Fruit fly (Drosophila melanogaster) whole organism, embryonic: ENCODE results near the gene CG42591.

Source experiments
- Abd-B ChIP-seq: fragments of 200-800 bp; sonication (Bioruptor generic); optimal IDR thresholded peaks from 2 replicates; lab custom pipeline; 2018; ENCODE audit warnings: missing biosample characterization, mild to moderate bottlenecking, missing genetic modification characterization, moderate library complexity
- Atf3 ChIP-seq: fragments of 200-800 bp; sonication (Bioruptor generic); optimal IDR thresholded peaks from 3 replicates; lab custom pipeline; 2016; ENCODE audit warnings: missing biosample characterization, missing genetic modification characterization
- BEAF-32 ChIP-seq: fragments of 200-800 bp; sonication (Bioruptor generic); optimal IDR thresholded peaks from 3 replicates; lab custom pipeline; 2017; ENCODE audit warnings: missing biosample characterization, missing genetic modification characterization, mild to moderate bottlenecking, moderate library complexity, missing genetic modification reagents
- Bteb2 ChIP-seq: fragments of 200-800 bp; sonication (Bioruptor generic); optimal IDR thresholded peaks from 2 replicates; lab custom pipeline; 2016; ENCODE audit warnings: missing biosample characterization, missing genetic modification characterization
- C15 ChIP-seq: fragments of 200-800 bp; sonication (Bioruptor generic); IDR thresholded peaks from 3 replicates; pipeline ENCODE4 v1.3.6; 2022; ENCODE audit warnings: missing biosample characterization, missing genetic modification characterization
- CG10366 ChIP-seq: fragments of 200-800 bp; sonication (Bioruptor generic); IDR thresholded peaks from 2 replicates; pipeline ENCODE4 v1.3.6; 2022; ENCODE audit warnings: missing biosample characterization, missing genetic modification characterization
- CG11696 ChIP-seq: fragments of 200-800 bp; sonication (Bioruptor generic); IDR thresholded peaks from 2 replicates; pipeline ENCODE4 v1.3.6; 2022; ENCODE audit warnings: missing biosample characterization, missing genetic modification characterization
- CG12299 ChIP-seq: fragments of 200-800 bp; sonication (Bioruptor generic); optimal IDR thresholded peaks from 2 replicates; lab custom pipeline; 2018; ENCODE audit warnings: missing biosample characterization, mild to moderate bottlenecking, missing genetic modification characterization
- CG1233 ChIP-seq: fragments of 200-800 bp; sonication (Bioruptor generic); optimal IDR thresholded peaks from 4 replicates; lab custom pipeline; 2018; ENCODE audit warnings: missing biosample characterization, mild to moderate bottlenecking, missing genetic modification characterization
- CG14860 ChIP-seq: fragments of 200-800 bp; sonication (Bioruptor generic); IDR thresholded peaks from 3 replicates; pipeline ENCODE4 v1.3.6; 2022; ENCODE audit warnings: missing biosample characterization, missing genetic modification characterization; ENCODE audit not compliant: partially characterized antibody
- CG15601 ChIP-seq: fragments of 200-800 bp; sonication (Bioruptor generic); optimal IDR thresholded peaks from 3 replicates; lab custom pipeline; 2019; ENCODE audit warnings: missing biosample characterization, mild to moderate bottlenecking, missing genetic modification characterization, moderate library complexity
- CG32532 ChIP-seq: fragments of 200-800 bp; sonication (Bioruptor generic); IDR thresholded peaks from 2 replicates; pipeline ENCODE4 v1.3.6; 2022; ENCODE audit warnings: missing biosample characterization, missing genetic modification characterization
- CG3838 ChIP-seq: fragments of 200-800 bp; sonication (Bioruptor generic); optimal IDR thresholded peaks from 3 replicates; lab custom pipeline; 2016; ENCODE audit warnings: missing biosample characterization, missing genetic modification characterization
- CG8388 ChIP-seq: fragments of 200-800 bp; sonication (Bioruptor generic); optimal IDR thresholded peaks from 2 replicates; lab custom pipeline; 2019; ENCODE audit warnings: missing biosample characterization, mild to moderate bottlenecking, missing genetic modification characterization, moderate library complexity
- CG8944 ChIP-seq: fragments of 200-800 bp; sonication (Bioruptor generic); optimal IDR thresholded peaks from 3 replicates; lab custom pipeline; 2016; ENCODE audit warnings: missing biosample characterization, missing genetic modification characterization
- Chrac-16 ChIP-seq: fragments of 200-800 bp; sonication (Bioruptor generic); optimal IDR thresholded peaks from 3 replicates; lab custom pipeline; 2016; ENCODE audit warnings: missing biosample characterization, missing genetic modification characterization
- D19B ChIP-seq: fragments of 200-800 bp; sonication (Bioruptor generic); optimal IDR thresholded peaks from 2 replicates; lab custom pipeline; 2017; ENCODE audit warnings: missing biosample characterization, mild to moderate bottlenecking, missing genetic modification characterization
- Dad ChIP-seq: fragments of 200-800 bp; sonication (Bioruptor generic); optimal IDR thresholded peaks from 3 replicates; lab custom pipeline; 2016; ENCODE audit warnings: missing biosample characterization, missing genetic modification characterization
- Deaf1 ChIP-seq: fragments of 200-800 bp; optimal IDR thresholded peaks from 3 replicates; lab custom pipeline; 2019; ENCODE audit warnings: missing biosample characterization, mild to moderate bottlenecking, missing genetic modification characterization, moderate library complexity
- E2f1 ChIP-seq: fragments of 200-800 bp; sonication (Bioruptor generic); IDR thresholded peaks from 2 replicates; pipeline ENCODE4 v1.3.6; 2022; ENCODE audit warnings: missing biosample characterization, missing genetic modification characterization
- Elba2 ChIP-seq: fragments of 200-800 bp; sonication (Bioruptor generic); optimal IDR thresholded peaks from 3 replicates; lab custom pipeline; 2016; ENCODE audit warnings: missing biosample characterization, missing genetic modification characterization
- Ets97D ChIP-seq: fragments of 200-800 bp; sonication (Bioruptor generic); optimal IDR thresholded peaks from 3 replicates; lab custom pipeline; 2016; ENCODE audit warnings: missing biosample characterization, missing genetic modification characterization
- H2.0 ChIP-seq: fragments of 200-800 bp; sonication (Bioruptor generic); IDR thresholded peaks from 2 replicates; pipeline ENCODE4 v1.3.6; 2022; ENCODE audit warnings: missing biosample characterization, missing genetic modification characterization
- Hey ChIP-seq: fragments of 200-800 bp; sonication (Bioruptor generic); optimal IDR thresholded peaks from 3 replicates; lab custom pipeline; 2018; ENCODE audit warnings: missing biosample characterization, mild to moderate bottlenecking, missing genetic modification characterization
- Hr39 ChIP-seq: fragments of >200 bp; optimal IDR thresholded peaks from 2 replicates; lab custom pipeline; 2017
- Max ChIP-seq: fragments of 200-800 bp; sonication (Bioruptor generic); optimal IDR thresholded peaks from 2 replicates; lab custom pipeline; 2016; ENCODE audit warnings: missing biosample characterization, mild to moderate bottlenecking, missing genetic modification characterization
- NK7.1 ChIP-seq: fragments of 200-800 bp; sonication (Bioruptor generic); optimal IDR thresholded peaks from 3 replicates; lab custom pipeline; 2016; ENCODE audit warnings: missing biosample characterization, missing genetic modification characterization
- Nf-YA ChIP-seq: fragments of 200-800 bp; sonication (Bioruptor generic); IDR thresholded peaks from 2 replicates; pipeline ENCODE4 v1.3.6; 2022; ENCODE audit warnings: missing biosample characterization, missing genetic modification characterization
- Poxn ChIP-seq: fragments of 200-800 bp; sonication (Bioruptor generic); IDR thresholded peaks from 2 replicates; pipeline ENCODE4 v1.3.6; 2022; ENCODE audit warnings: missing biosample characterization, missing genetic modification characterization
- Sox100B ChIP-seq: fragments of 200-800 bp; sonication (Bioruptor generic); optimal IDR thresholded peaks from 3 replicates; lab custom pipeline; 2018; ENCODE audit warnings: missing biosample characterization, mild to moderate bottlenecking, missing genetic modification characterization
- Usf ChIP-seq: fragments of 200-800 bp; sonication (Bioruptor generic); optimal IDR thresholded peaks from 2 replicates; lab custom pipeline; 2017; ENCODE audit warnings: missing genotype, missing biosample characterization, missing genetic modification characterization
- Xrp1 ChIP-seq: fragments of 200-800 bp; sonication (Bioruptor generic); IDR thresholded peaks from 2 replicates; pipeline ENCODE4 v1.3.6; 2022; ENCODE audit warnings: missing biosample characterization, missing genetic modification characterization
- bigmax ChIP-seq: fragments of 200-800 bp; sonication (Bioruptor generic); optimal IDR thresholded peaks from 2 replicates; lab custom pipeline; 2018; ENCODE audit warnings: missing biosample characterization, mild to moderate bottlenecking, missing genetic modification characterization
- croc ChIP-seq: fragments of 200-800 bp; sonication (Bioruptor generic); conservative IDR thresholded peaks from 3 replicates; pipeline ENCODE4 v1.3.6; 2022; ENCODE audit warnings: missing biosample characterization, missing genetic modification characterization
- danr ChIP-seq: fragments of 200-800 bp; sonication (Bioruptor generic); IDR thresholded peaks from 2 replicates; pipeline ENCODE4 v1.3.6; 2022; ENCODE audit warnings: missing biosample characterization, missing genetic modification characterization
- disco-r ChIP-seq: fragments of 200-800 bp; sonication (Bioruptor generic); optimal IDR thresholded peaks from 2 replicates; lab custom pipeline; 2016; ENCODE audit warnings: missing biosample characterization, missing genetic modification characterization
- emc ChIP-seq: fragments of 200-800 bp; sonication (Bioruptor generic); optimal IDR thresholded peaks from 2 replicates; lab custom pipeline; 2016; ENCODE audit warnings: missing biosample characterization, missing genetic modification characterization
- en ChIP-seq: fragments of 200-800 bp; sonication (Bioruptor generic); optimal IDR thresholded peaks from 2 replicates; lab custom pipeline; 2016; ENCODE audit warnings: missing biosample characterization, missing genetic modification characterization
- esg ChIP-seq: fragments of 200-800 bp; sonication (Bioruptor generic); conservative IDR thresholded peaks from 2 replicates; pipeline ENCODE4 v1.3.6; 2022; ENCODE audit warnings: missing biosample characterization, missing genetic modification characterization
- exex ChIP-seq: fragments of 200-800 bp; sonication (Bioruptor generic); optimal IDR thresholded peaks from 4 replicates; lab custom pipeline; 2018; ENCODE audit warnings: missing biosample characterization, mild to moderate bottlenecking, missing genetic modification characterization, moderate library complexity
- fu2 ChIP-seq: fragments of 200-800 bp; sonication (Bioruptor generic); optimal IDR thresholded peaks from 2 replicates; lab custom pipeline; 2016; ENCODE audit warnings: missing biosample characterization, missing genetic modification characterization
- gce ChIP-seq: fragments of 200-800 bp; sonication (Bioruptor generic); IDR thresholded peaks from 3 replicates; pipeline ENCODE4 v1.3.6; 2022; ENCODE audit warnings: missing biosample characterization, missing genetic modification characterization
- gfzf ChIP-seq: fragments of 200-800 bp; sonication (Bioruptor generic); optimal IDR thresholded peaks from 2 replicates; lab custom pipeline; 2016; ENCODE audit warnings: missing biosample characterization, mild to moderate bottlenecking, missing genetic modification characterization, moderate library complexity
- gro ChIP-seq: fragments of 200-800 bp; sonication (Bioruptor generic); optimal IDR thresholded peaks from 2 replicates; lab custom pipeline; 2016; ENCODE audit warnings: missing biosample characterization, missing genetic modification characterization
- kay ChIP-seq: fragments of 200-800 bp; sonication (Bioruptor generic); optimal IDR thresholded peaks from 2 replicates; lab custom pipeline; 2016; ENCODE audit warnings: missing biosample characterization, missing genetic modification characterization
- lmd ChIP-seq: fragments of 200-800 bp; sonication (Bioruptor generic); IDR thresholded peaks from 2 replicates; pipeline ENCODE4 v1.3.6; 2022; ENCODE audit warnings: missing biosample characterization, missing genetic modification characterization
- phol ChIP-seq: fragments of 200-800 bp; sonication (Bioruptor generic); optimal IDR thresholded peaks from 3 replicates; lab custom pipeline; 2018; ENCODE audit warnings: missing biosample characterization, mild to moderate bottlenecking, missing genetic modification characterization, moderate library complexity
- rib ChIP-seq: fragments of 200-800 bp; sonication (Bioruptor generic); IDR thresholded peaks from 2 replicates; pipeline ENCODE4 v1.3.6; 2022; ENCODE audit warnings: missing biosample characterization, missing genetic modification characterization
- sob ChIP-seq: fragments of 200-800 bp; sonication (Bioruptor generic); IDR thresholded peaks from 2 replicates; pipeline ENCODE4 v1.3.6; 2022; ENCODE audit warnings: missing biosample characterization, missing genetic modification characterization
- stc ChIP-seq: fragments of 200-800 bp; sonication (Bioruptor generic); IDR thresholded peaks from 2 replicates; pipeline ENCODE4 v1.3.6; 2022; ENCODE audit warnings: missing biosample characterization, missing genetic modification characterization
- tll ChIP-seq, 2 experiments: fragments of 200-800 bp in 1 of 2; fragments of >200 bp in 1 of 2; sonication (Bioruptor generic) in 1 of 2; optimal IDR thresholded peaks; 2 replicates each; lab custom pipeline; 2017 to 2019; ENCODE audit warnings: missing biosample characterization in 2 of 2, missing genetic modification characterization in 2 of 2, mild to moderate bottlenecking in 1 of 2, moderate library complexity in 1 of 2
- tx ChIP-seq: fragments of 200-800 bp; sonication (Bioruptor generic); optimal IDR thresholded peaks from 2 replicates; lab custom pipeline; 2016; ENCODE audit warnings: missing biosample characterization, missing genetic modification characterization

The CG42591 gene

DNA sequence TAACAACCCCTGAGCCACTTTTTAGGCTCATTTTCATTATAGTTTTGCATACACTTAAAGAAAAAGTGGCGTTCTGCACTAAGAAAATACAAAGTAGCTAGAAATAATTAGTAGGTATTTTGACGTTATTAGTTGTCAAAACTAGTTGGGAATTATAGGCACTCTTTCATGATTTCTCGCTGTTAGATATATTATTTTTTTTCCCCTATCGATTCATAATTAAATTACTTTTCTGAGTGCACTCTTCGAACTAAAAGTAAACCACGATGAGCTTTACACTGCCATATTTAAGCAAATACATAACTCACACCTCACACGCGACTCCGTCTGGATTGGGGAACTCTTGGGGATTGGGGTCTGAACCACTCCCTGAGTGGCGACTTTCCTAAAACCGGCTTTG, 3.0 kb upstream of the CG42591 start (continued):
- TF ChIP-seq lmd (GFP tag; lab: Robert Waterston, UW) (peak; percentile 54; the same call in 1 of the 2 replicates), CG15601 (tag; lab: Kevin White, UChicago) (no peak), en (no peak), H2.0 (GFP tag; lab: Robert Waterston, UW) (no peak), Nf-YA (peak; percentile 50; the same call in 1 of the 2 replicates), Elba2 (GFP tag; lab: Kevin White, UChicago) (no peak), Deaf1 (tag; lab: Kevin White, UChicago) (peak; percentile 39), tx (no peak), danr (GFP tag; lab: Robert Waterston, UW) (no peak), CG11696 (GFP tag; lab: Robert Waterston, UW) (peak; percentile 64; the same call in 1 of the 2 replicates), Poxn (GFP tag; lab: Robert Waterston, UW) (no peak), D19B (GFP tag; lab: Kevin White, UChicago) (no peak), CG1233 (GFP tag; lab: Kevin White, UChicago) (peak; percentile 54), Xrp1 (GFP tag; lab: Robert Waterston, UW) (peak; percentile 74), disco-r (GFP tag; lab: Kevin White, UChicago) (no peak), esg (GFP tag; lab: Robert Waterston, UW) (peak; percentile 59; the same call in 1 of the 2 replicates), C15 (GFP tag; lab: Robert Waterston, UW) (peak; percentile 52; the same call in 1 of the 3 replicates), CG14860 (GFP tag; lab: Robert Waterston, UW) (no peak), Ets97D (GFP tag; lab: Kevin White, UChicago) (peak; percentile 6), exex (tag; lab: Kevin White, UChicago) (peak; percentile 14), Chrac-16 (GFP tag; lab: Kevin White, UChicago) (no peak), gro (peak; percentile 37), CG10366 (GFP tag; lab: Robert Waterston, UW) (peak; percentile 48; the same call in 1 of the 2 replicates), CG3838 (GFP tag; lab: Kevin White, UChicago) (no peak), Abd-B (GFP tag; lab: Kevin White, UChicago) (peak; percentile 63), gfzf (GFP tag; lab: Kevin White, UChicago) (no peak), rib (GFP tag; lab: Robert Waterston, UW) (no peak), CG8388 (GFP tag; lab: Kevin White, UChicago) (peak; percentile 16), croc (GFP tag; lab: Robert Waterston, UW) (peak; percentile 44), E2f1 (GFP tag; lab: Robert Waterston, UW) (peak; percentile 67), Sox100B (GFP tag; lab: Kevin White, UChicago) (peak; percentile 62), stc (peak; percentile 75), bigmax (GFP tag; lab: Kevin White, UChicago) (no peak), kay (peak; percentile 65), CG8944 (GFP tag; lab: Kevin White, UChicago) (no peak), phol (tag; lab: Kevin White, UChicago) (peak; percentile 78), Atf3 (GFP tag; lab: Kevin White, UChicago) (no peak), CG32532 (GFP tag; lab: Robert Waterston, UW) (peak; percentile 81), Max (peak; percentile 43), NK7.1 (no peak), Hey (tag; lab: Kevin White, UChicago) (no peak), gce (0 out of 3 replicates have a peak, but pooled peaks have one; percentile 49), Dad (GFP tag; lab: Kevin White, UChicago) (peak; percentile 58), emc (GFP tag; lab: Kevin White, UChicago) (no peak), Bteb2 (GFP tag; lab: Kevin White, UChicago) (no peak), BEAF-32 (GFP tag; lab: Kevin White, UChicago) (no peak), fu2 (GFP tag; lab: Kevin White, UChicago) (no peak), Hr39 (no peak), CG12299 (no peak), sob (GFP tag; lab: Robert Waterston, UW) (peak; percentile 52; the same call in 1 of the 2 replicates), tll (GFP tag; optimal IDR thresholded peaks at IDR 0.05; lab: Kevin White, UChicago) (no peak), Usf (GFP tag; lab: Kevin White, UChicago) (peak; percentile 31)
